Worm (Caenorhabditis elegans) whole organism, L1 larva: ENCODE measurements around the gene sre-36.

Experiments used
- alr-1 ChIP-seq: fragments of 200-800 bp; sonication (Bioruptor generic); optimal IDR thresholded peaks from 2 replicates; lab custom pipeline; 2018; ENCODE audit warnings: borderline replicate concordance, mild to moderate bottlenecking, missing genetic modification characterization, missing compliant biosample characterization
- ama-1 ChIP-seq: fragments of 150-350 bp; optimal IDR thresholded peaks from 2 replicates; lab custom pipeline; 2014
- blmp-1 ChIP-seq: fragments of 150-350 bp; optimal IDR thresholded peaks from 2 replicates; lab custom pipeline; 2014; ENCODE audit warnings: missing biosample characterization, missing genetic modification characterization
- ceh-63 ChIP-seq: fragments of 200-800 bp; sonication (Bioruptor generic); optimal IDR thresholded peaks from 2 replicates; lab custom pipeline; 2018; ENCODE audit warnings: mild to moderate bottlenecking, missing genetic modification characterization, missing compliant biosample characterization
- ceh-8 ChIP-seq: fragments of 200-800 bp; sonication (Bioruptor generic); optimal IDR thresholded peaks from 2 replicates; lab custom pipeline; 2018; ENCODE audit warnings: mild to moderate bottlenecking, missing genetic modification characterization, moderate library complexity, missing compliant biosample characterization
- ceh-82 ChIP-seq, 3 experiments: fragments of 150-350 bp in 1 of 3; sonication (generic microtip) in 2 of 3; optimal IDR thresholded peaks; 2 replicates each; lab custom pipeline; 2014 to 2017; ENCODE audit warnings: missing biosample characterization in 3 of 3, missing genetic modification characterization in 3 of 3
- ceh-88 ChIP-seq: fragments of 200-800 bp; sonication (Bioruptor generic); IDR thresholded peaks from 2 replicates; pipeline ENCODE4 v1.3.6; 2022; ENCODE audit warnings: missing genetic modification characterization, missing compliant biosample characterization
- efl-1 ChIP-seq, 4 experiments: fragments of 150-350 bp; optimal IDR thresholded peaks in 3 of 4; peaks in 1 of 4; 1 replicate in 1 of 4; 2 replicates in 3 of 4; lab custom pipeline; 2014; ENCODE audit warnings: missing biosample characterization in 2 of 4, missing genetic modification characterization in 2 of 4, missing genetic modification reagents in 2 of 4
- egl-13 ChIP-seq: sonication (generic microtip); optimal IDR thresholded peaks from 2 replicates; lab custom pipeline; 2016; ENCODE audit warnings: missing genotype, missing genetic modification reagents, missing genetic modification characterization, missing compliant biosample characterization
- ets-5 ChIP-seq: fragments of 200-800 bp; sonication (Bioruptor generic); IDR thresholded peaks from 2 replicates; pipeline ENCODE4 v1.3.6; 2022; ENCODE audit warnings: missing genetic modification characterization, missing compliant biosample characterization
- fkh-4 ChIP-seq: sonication (generic microtip); optimal IDR thresholded peaks from 2 replicates; lab custom pipeline; 2016; ENCODE audit warnings: missing compliant biosample characterization, missing genetic modification characterization, borderline replicate concordance
- fkh-8 ChIP-seq: sonication (generic microtip); optimal IDR thresholded peaks from 2 replicates; lab custom pipeline; 2016; ENCODE audit warnings: mild to moderate bottlenecking, missing genetic modification characterization, missing compliant biosample characterization
- hlh-4 ChIP-seq: sonication (generic microtip); optimal IDR thresholded peaks from 2 replicates; lab custom pipeline; 2016; ENCODE audit warnings: mild to moderate bottlenecking, missing genetic modification characterization, missing compliant biosample characterization
- hpl-2 ChIP-seq: fragments of 150-350 bp; optimal IDR thresholded peaks from 2 replicates; lab custom pipeline; 2014; ENCODE audit warnings: missing biosample characterization, missing genetic modification reagents, missing genetic modification characterization
- irx-1 ChIP-seq: sonication (generic microtip); optimal IDR thresholded peaks from 2 replicates; lab custom pipeline; 2016; ENCODE audit warnings: missing genetic modification characterization, missing compliant biosample characterization
- isw-1 ChIP-seq: fragments of 200-800 bp; sonication (Bioruptor generic); IDR thresholded peaks from 2 replicates; pipeline ENCODE4 v1.3.6; 2022; ENCODE audit warnings: missing genetic modification characterization, missing compliant biosample characterization
- jun-1 ChIP-seq: fragments of 150-350 bp; optimal IDR thresholded peaks from 2 replicates; lab custom pipeline; 2014; ENCODE audit warnings: missing biosample characterization, missing genetic modification reagents, missing genetic modification characterization
- lin-15B ChIP-seq: fragments of 150-350 bp; sonication (generic microtip); optimal IDR thresholded peaks from 3 replicates; lab custom pipeline; 2014; ENCODE audit warnings: missing biosample characterization, missing genetic modification characterization
- lin-35 ChIP-seq, 2 experiments: fragments of 150-350 bp; optimal IDR thresholded peaks; 2 replicates each; lab custom pipeline; 2014; ENCODE audit warnings: missing biosample characterization in 2 of 2, missing genetic modification characterization in 2 of 2, missing genetic modification reagents in 2 of 2
- lin-39 ChIP-seq: fragments of 150-350 bp; optimal IDR thresholded peaks from 2 replicates; lab custom pipeline; 2014; ENCODE audit warnings: missing biosample characterization, missing genetic modification reagents, missing genetic modification characterization
- lir-3 ChIP-seq: sonication (generic microtip); optimal IDR thresholded peaks from 2 replicates; lab custom pipeline; 2016; ENCODE audit warnings: mild to moderate bottlenecking, missing genetic modification characterization, moderate library complexity, missing compliant biosample characterization; ENCODE audit not compliant: poor library complexity
- lsy-2 ChIP-seq, 2 experiments: fragments of 150-350 bp; optimal IDR thresholded peaks; 2 replicates each; lab custom pipeline; 2014; ENCODE audit warnings: missing biosample characterization in 2 of 2, missing genetic modification characterization in 2 of 2
- mep-1 ChIP-seq: fragments of 150-350 bp; optimal IDR thresholded peaks from 2 replicates; lab custom pipeline; 2014; ENCODE audit warnings: missing biosample characterization, missing genetic modification characterization
- nhr-20 ChIP-seq: sonication (generic microtip); optimal IDR thresholded peaks from 2 replicates; lab custom pipeline; 2016; ENCODE audit warnings: mild to moderate bottlenecking, missing genetic modification characterization, missing compliant biosample characterization
- nhr-76 ChIP-seq: sonication (generic microtip); optimal IDR thresholded peaks from 2 replicates; lab custom pipeline; 2017; ENCODE audit warnings: missing biosample characterization, missing genetic modification characterization
- nhr-77 ChIP-seq: fragments of 150-350 bp; optimal IDR thresholded peaks from 2 replicates; lab custom pipeline; 2014; ENCODE audit warnings: missing biosample characterization, missing genetic modification characterization
- pag-3 ChIP-seq: sonication (generic microtip); optimal IDR thresholded peaks from 2 replicates; lab custom pipeline; 2017; ENCODE audit warnings: missing genetic modification characterization, mild to moderate bottlenecking, missing compliant biosample characterization, antibody characterized with exemption, borderline replicate concordance; ENCODE audit not compliant: insufficient read depth
- skn-1 ChIP-seq: fragments of 150-350 bp; optimal IDR thresholded peaks from 2 replicates; lab custom pipeline; 2014; ENCODE audit warnings: missing biosample characterization, missing genetic modification characterization
- snu-23 ChIP-seq: sonication (generic microtip); optimal IDR thresholded peaks from 2 replicates; lab custom pipeline; 2016; ENCODE audit warnings: missing genetic modification characterization, missing compliant biosample characterization
- sup-37 ChIP-seq: fragments of 200-800 bp; sonication (Bioruptor generic); optimal IDR thresholded peaks from 2 replicates; lab custom pipeline; 2018; ENCODE audit warnings: mild to moderate bottlenecking, missing genetic modification characterization, missing compliant biosample characterization
- swsn-7 ChIP-seq: sonication (generic microtip); optimal IDR thresholded peaks from 2 replicates; lab custom pipeline; 2016; ENCODE audit warnings: missing genetic modification characterization, missing compliant biosample characterization
- unc-130 ChIP-seq: fragments of 150-350 bp; optimal IDR thresholded peaks from 2 replicates; lab custom pipeline; 2017; ENCODE audit warnings: missing biosample characterization, missing genetic modification characterization, inconsistent platforms
- unc-30 ChIP-seq: sonication (generic microtip); optimal IDR thresholded peaks from 2 replicates; lab custom pipeline; 2017; ENCODE audit warnings: missing biosample characterization, missing genetic modification characterization
- unc-62 ChIP-seq: fragments of 150-350 bp; optimal IDR thresholded peaks from 2 replicates; lab custom pipeline; 2014; ENCODE audit warnings: missing biosample characterization, missing genetic modification reagents, missing genetic modification characterization
- unc-86 ChIP-seq: sonication (generic microtip); optimal IDR thresholded peaks from 2 replicates; lab custom pipeline; 2016; ENCODE audit warnings: missing genetic modification characterization, missing compliant biosample characterization
- vab-15 ChIP-seq: sonication (generic microtip); optimal IDR thresholded peaks from 2 replicates; lab custom pipeline; 2017; ENCODE audit warnings: missing genotype, mild to moderate bottlenecking, missing genetic modification characterization, missing compliant biosample characterization
- xbp-1 ChIP-seq: sonication (generic microtip); optimal IDR thresholded peaks from 2 replicates; lab custom pipeline; 2016; ENCODE audit warnings: missing genetic modification characterization, missing compliant biosample characterization
- zip-4 ChIP-seq: fragments of 200-800 bp; sonication (Bioruptor generic); optimal IDR thresholded peaks from 2 replicates; lab custom pipeline; 2018; ENCODE audit warnings: mild to moderate bottlenecking, missing genetic modification characterization, moderate library complexity, missing compliant biosample characterization

sre-36 gene

ce11 chrV:16433471-16433870 lies 34.0 kb downstream of the sre-36 start, which contains the start of gene clec-234:
TSS of gene clec-234 (minus strand) at chrV:16433571.
- no peak for TF ChIP-seq blmp-1
- TF ChIP-seq snu-23: no peak
- no peak for TF ChIP-seq hlh-4 (tag; lab: Kevin White, UChicago)
- TF ChIP-seq fkh-4 (tag; lab: Kevin White, UChicago): no peak
- no peak for TF ChIP-seq ceh-63 (GFP tag; lab: Kevin White, UChicago)
- no peak for TF ChIP-seq zip-4 (GFP tag; lab: Kevin White, UChicago)
- no peak for TF ChIP-seq vab-15 (tag; lab: Kevin White, UChicago)
- TF ChIP-seq pag-3: no peak
- no peak for TF ChIP-seq mep-1 (tag; lab: Kevin White, UChicago)
- TF ChIP-seq hpl-2: no peak
- TF ChIP-seq swsn-7: no peak
- no peak for TF ChIP-seq ets-5
- no peak for TF ChIP-seq ceh-8 (GFP tag; lab: Kevin White, UChicago)

ce11 chrV:16435510-16435909 lies 36.0 kb downstream of the sre-36 start, which contains the start of the genes F26D2.13 and F26D2.14:
TSS of gene F26D2.13 (minus strand) at chrV:16435610.
TSS of gene F26D2.14 (plus strand) at chrV:16435855.
- TF ChIP-seq lir-3 (tag; lab: Kevin White, UChicago): no peak
- TF ChIP-seq nhr-77: no peak
- no peak for TF ChIP-seq lsy-2 (tag; optimal IDR thresholded peaks at IDR 0.05; lab: Kevin White, UChicago)
- TF ChIP-seq unc-30 (tag; lab: Kevin White, UChicago): no peak
- no peak for TF ChIP-seq jun-1
- no peak for TF ChIP-seq ama-1 (lab: Kevin White, UChicago)
- TF ChIP-seq mep-1 (tag; lab: Kevin White, UChicago): no peak
- no peak for TF ChIP-seq isw-1 (GFP tag; lab: Robert Waterston, UW)
- TF ChIP-seq nhr-76 (tag; lab: Kevin White, UChicago): no peak
- no peak for TF ChIP-seq lin-15B (tag; lab: Kevin White, UChicago)
- TF ChIP-seq alr-1 (tag; lab: Kevin White, UChicago): no peak
- no peak for TF ChIP-seq ceh-82 (tag; optimal IDR thresholded peaks at IDR 0.05; lab: Kevin White, UChicago)
- TF ChIP-seq sup-37: no peak
- TF ChIP-seq irx-1 (tag; lab: Kevin White, UChicago): no peak
- no peak for TF ChIP-seq fkh-8 (tag; lab: Kevin White, UChicago)

DNA sequence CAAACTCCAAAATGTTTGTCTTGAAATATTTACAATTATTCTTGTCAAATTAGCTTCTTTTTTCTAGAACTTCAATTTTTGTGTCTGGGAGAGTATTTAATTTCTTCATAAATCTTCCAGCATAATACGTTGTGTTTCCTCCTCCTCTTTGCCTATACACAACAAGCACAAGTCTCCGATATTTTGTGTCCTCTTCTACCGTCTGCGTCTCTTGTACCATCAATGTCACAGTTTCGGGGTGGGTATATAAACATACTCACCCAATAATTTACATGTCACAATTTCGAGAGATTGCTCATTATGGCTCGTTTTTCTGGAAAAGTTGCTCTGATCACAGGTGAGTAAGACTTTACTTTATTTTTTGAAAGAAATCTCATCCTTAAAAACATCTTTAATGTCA lies 38.1 kb downstream of the sre-36 start, which contains the start of gene F26D2.15:
TSS of gene F26D2.15 (plus strand) at position 301 of the 400 bp plus-strand sequence.
- no peak for TF ChIP-seq nhr-77

ce11 chrV:16443626-16444025 lies 44.1 kb downstream of the sre-36 start, which contains the start of gene srh-141:
TSS of gene srh-141 (plus strand) at chrV:16443926.
- TF ChIP-seq nhr-76 (tag; lab: Kevin White, UChicago) (no peak), efl-1 (optimal IDR thresholded peaks at IDR 0.05; lab: Kevin White, UChicago) (no peak), efl-1 (GFP tag; optimal IDR thresholded peaks at IDR 0.05 in 1 of 2; lab: Kevin White, UChicago) (no peak), ceh-63 (GFP tag; lab: Kevin White, UChicago) (no peak), fkh-4 (tag; lab: Kevin White, UChicago) (no peak), nhr-20 (no peak), xbp-1 (no peak), lin-15B (tag; lab: Kevin White, UChicago) (no peak), ceh-82 (tag; optimal IDR thresholded peaks at IDR 0.05; lab: Kevin White, UChicago) (no peak), egl-13 (tag; lab: Kevin White, UChicago) (no peak), unc-62 (GFP tag; lab: Kevin White, UChicago) (no peak), lin-35 (GFP tag; optimal IDR thresholded peaks at IDR 0.05; lab: Kevin White, UChicago) (no peak), unc-130 (no peak)
- TF ChIP-seq, all 84 proteins: peak for 0

- no peak for TF ChIP-seq ceh-88 (GFP tag; lab: Robert Waterston, UW)
- TF ChIP-seq isw-1 (GFP tag; lab: Robert Waterston, UW): no peak
- no peak for TF ChIP-seq nhr-77
- TF ChIP-seq unc-86: no peak
- no peak for TF ChIP-seq xbp-1
- no peak for TF ChIP-seq lin-39 (tag; lab: Kevin White, UChicago)
- no peak for TF ChIP-seq ama-1 (lab: Kevin White, UChicago)
- TF ChIP-seq skn-1 (tag; lab: Kevin White, UChicago): no peak
These were observed 46.2 kb downstream of the sre-36 start, which contains the start of gene T08G3.6 for ce11 chrV:16445676-16446075. TSS of gene T08G3.6 (plus strand) at chrV:16445976.
